Worm (Caenorhabditis elegans) whole organism, L1 larva: Measurements from ENCODE around the gene C36E8.4.

Source experiments
- lin-39 ChIP-seq: fragments of 150-350 bp; optimal IDR thresholded peaks from 2 replicates; lab custom pipeline; 2014; ENCODE audit warnings: missing biosample characterization, missing genetic modification reagents, missing genetic modification characterization
- nhr-237 ChIP-seq: fragments of 150-350 bp; optimal IDR thresholded peaks from 2 replicates; lab custom pipeline; 2014; ENCODE audit warnings: missing biosample characterization, missing genetic modification characterization
- snu-23 ChIP-seq: sonication (generic microtip); optimal IDR thresholded peaks from 2 replicates; lab custom pipeline; 2016; ENCODE audit warnings: missing genetic modification characterization, missing compliant biosample characterization
- unc-30 ChIP-seq: sonication (generic microtip); optimal IDR thresholded peaks from 2 replicates; lab custom pipeline; 2017; ENCODE audit warnings: missing biosample characterization, missing genetic modification characterization

DNA sequence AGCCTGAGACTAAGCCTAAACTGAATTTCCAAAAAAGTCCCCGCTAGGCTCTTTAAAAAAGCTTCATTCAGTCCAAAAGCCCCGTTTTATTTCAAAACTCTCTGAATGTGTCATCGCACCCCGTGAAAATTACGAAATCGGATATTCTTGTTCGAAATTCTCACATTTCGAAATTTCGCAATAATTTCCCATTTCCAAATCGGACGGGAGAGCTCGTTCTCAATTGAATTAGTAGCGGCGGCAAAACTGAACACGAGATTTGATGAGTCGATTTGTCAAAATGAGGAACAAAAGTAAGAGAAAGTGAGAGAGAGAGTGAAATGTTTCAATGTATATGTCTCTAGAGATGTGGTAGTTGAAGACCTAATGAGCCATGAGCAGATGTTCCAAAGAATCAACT, 22.8 kb downstream of the C36E8.4 start:
- TF ChIP-seq nhr-237 (tag; lab: Kevin White, UChicago) (no peak), lin-39 (tag; lab: Kevin White, UChicago) (no peak), snu-23 (no peak), unc-30 (no peak)
